Fruit fly (Drosophila melanogaster) whole organism, embryonic: ENCODE data around the gene jagn.
A peak's percentile ranks its signal among the peaks of the same experiment; 100 is the strongest.

ENCODE experiments used
- Aef1 ChIP-seq: fragments of 200-800 bp; sonication (Bioruptor generic); IDR thresholded peaks from 3 replicates; pipeline ENCODE4 v1.3.6; 2022; ENCODE audit warnings: missing biosample characterization, missing genetic modification characterization
- Bgb ChIP-seq: fragments of 200-800 bp; sonication (Bioruptor generic); IDR thresholded peaks from 2 replicates; pipeline ENCODE4 v1.3.6; 2022; ENCODE audit warnings: missing biosample characterization, missing genetic modification characterization; ENCODE audit not compliant: partially characterized antibody
- BtbVII ChIP-seq: fragments of 200-800 bp; sonication (Bioruptor generic); optimal IDR thresholded peaks from 3 replicates; lab custom pipeline; 2017; ENCODE audit warnings: missing biosample characterization, mild to moderate bottlenecking, missing genetic modification characterization
- Bteb2 ChIP-seq: fragments of 200-800 bp; sonication (Bioruptor generic); optimal IDR thresholded peaks from 2 replicates; lab custom pipeline; 2016; ENCODE audit warnings: missing biosample characterization, missing genetic modification characterization
- CG1024 ChIP-seq: fragments of 200-800 bp; sonication (Bioruptor generic); IDR thresholded peaks from 2 replicates; pipeline ENCODE4 v1.3.6; 2022; ENCODE audit warnings: missing biosample characterization, missing genetic modification characterization
- CG11695 ChIP-seq: fragments of 200-800 bp; sonication (Bioruptor generic); IDR thresholded peaks from 3 replicates; pipeline ENCODE4 v1.3.6; 2022; ENCODE audit warnings: missing biosample characterization, missing genetic modification characterization
- CG12155 ChIP-seq: fragments of 200-800 bp; sonication (Bioruptor generic); optimal IDR thresholded peaks from 3 replicates; lab custom pipeline; 2016; ENCODE audit warnings: missing biosample characterization, missing genetic modification characterization
- CG13296 ChIP-seq: fragments of 200-800 bp; sonication (Bioruptor generic); optimal IDR thresholded peaks from 3 replicates; lab custom pipeline; 2018; ENCODE audit warnings: missing biosample characterization, mild to moderate bottlenecking, missing genetic modification characterization
- CG14441 ChIP-seq: fragments of 200-800 bp; sonication (Bioruptor generic); IDR thresholded peaks from 2 replicates; pipeline ENCODE4 v1.3.6; 2022; ENCODE audit warnings: missing biosample characterization, missing genetic modification characterization
- CG15696 ChIP-seq: fragments of 200-800 bp; sonication (Bioruptor generic); optimal IDR thresholded peaks from 2 replicates; lab custom pipeline; 2019; ENCODE audit warnings: missing biosample characterization, mild to moderate bottlenecking, missing genetic modification characterization, moderate library complexity
- CG1603 ChIP-seq: fragments of 200-800 bp; sonication (Bioruptor generic); optimal IDR thresholded peaks from 2 replicates; lab custom pipeline; 2019; ENCODE audit warnings: missing biosample characterization, mild to moderate bottlenecking, missing genetic modification characterization, moderate library complexity
- CG18262 ChIP-seq: fragments of 200-800 bp; optimal IDR thresholded peaks from 3 replicates; lab custom pipeline; 2019; ENCODE audit warnings: missing biosample characterization, mild to moderate bottlenecking, missing genetic modification characterization, moderate library complexity
- CG2129 ChIP-seq: fragments of 200-800 bp; sonication (Bioruptor generic); IDR thresholded peaks from 2 replicates; pipeline ENCODE4 v1.3.6; 2022; ENCODE audit warnings: missing biosample characterization, missing genetic modification characterization; ENCODE audit not compliant: partially characterized antibody
- CG31224 ChIP-seq: fragments of 200-800 bp; sonication (Bioruptor generic); IDR thresholded peaks from 2 replicates; pipeline ENCODE4 v1.3.6; 2022; ENCODE audit warnings: missing biosample characterization, missing genetic modification characterization
- CG34224 ChIP-seq: fragments of 200-800 bp; sonication (Bioruptor generic); IDR thresholded peaks from 3 replicates; pipeline ENCODE4 v1.3.6; 2022; ENCODE audit warnings: missing biosample characterization, missing genetic modification characterization; ENCODE audit not compliant: partially characterized antibody
- CG3726 ChIP-seq: fragments of 200-800 bp; sonication (Bioruptor generic); IDR thresholded peaks from 3 replicates; pipeline ENCODE4, ENCODE4 v1.3.6; 2022; ENCODE audit warnings: missing biosample characterization, missing genetic modification characterization
- CG3838 ChIP-seq: fragments of 200-800 bp; sonication (Bioruptor generic); optimal IDR thresholded peaks from 3 replicates; lab custom pipeline; 2016; ENCODE audit warnings: missing biosample characterization, missing genetic modification characterization
- CG3847 ChIP-seq: fragments of 200-800 bp; sonication (Bioruptor generic); IDR thresholded peaks from 2 replicates; pipeline ENCODE4 v1.3.6; 2022; ENCODE audit warnings: missing biosample characterization, missing genetic modification characterization
- CG43689 ChIP-seq: fragments of 200-800 bp; sonication (Bioruptor generic); IDR thresholded peaks from 2 replicates; pipeline ENCODE4 v1.3.6; 2022; ENCODE audit warnings: missing biosample characterization, missing genetic modification characterization
- CG6254 ChIP-seq: fragments of 200-800 bp; sonication (Bioruptor generic); optimal IDR thresholded peaks from 3 replicates; lab custom pipeline; 2017; ENCODE audit warnings: mild to moderate bottlenecking, missing biosample characterization, missing genetic modification reagents, missing genetic modification characterization
- CG6683 ChIP-seq: fragments of 200-800 bp; sonication (Bioruptor generic); optimal IDR thresholded peaks from 2 replicates; lab custom pipeline; 2017; ENCODE audit warnings: missing biosample characterization, mild to moderate bottlenecking, missing genetic modification characterization, missing genetic modification reagents
- CG6765 ChIP-seq: fragments of 200-800 bp; sonication (Bioruptor generic); optimal IDR thresholded peaks from 3 replicates; lab custom pipeline; 2017; ENCODE audit warnings: missing biosample characterization, mild to moderate bottlenecking, missing genetic modification characterization
- CG6813 ChIP-seq: fragments of 200-800 bp; sonication (Bioruptor generic); optimal IDR thresholded peaks from 2 replicates; lab custom pipeline; 2017; ENCODE audit warnings: missing biosample characterization, missing genetic modification characterization, mild to moderate bottlenecking, moderate library complexity, missing genetic modification reagents
- CG9876 ChIP-seq: fragments of 200-800 bp; sonication (Bioruptor generic); optimal IDR thresholded peaks from 2 replicates; lab custom pipeline; 2016; ENCODE audit warnings: missing biosample characterization, missing genetic modification characterization
- Camta ChIP-seq: fragments of 200-800 bp; sonication (Bioruptor generic); optimal IDR thresholded peaks from 2 replicates; lab custom pipeline; 2016; ENCODE audit warnings: missing biosample characterization, missing genetic modification characterization
- Deaf1 ChIP-seq: fragments of 200-800 bp; optimal IDR thresholded peaks from 3 replicates; lab custom pipeline; 2019; ENCODE audit warnings: missing biosample characterization, mild to moderate bottlenecking, missing genetic modification characterization, moderate library complexity
- HLH3B ChIP-seq: fragments of 200-800 bp; sonication (Bioruptor generic); IDR thresholded peaks from 2 replicates; pipeline ENCODE4 v1.3.6; 2022; ENCODE audit warnings: missing biosample characterization, missing genetic modification characterization
- HLH54F ChIP-seq: fragments of 200-800 bp; sonication (Bioruptor generic); optimal IDR thresholded peaks from 3 replicates; lab custom pipeline; 2016; ENCODE audit warnings: missing biosample characterization, missing genetic modification characterization
- HmgD ChIP-seq: fragments of 200-800 bp; sonication (Bioruptor generic); optimal IDR thresholded peaks from 3 replicates; lab custom pipeline; 2016; ENCODE audit warnings: missing biosample characterization, missing genetic modification characterization
- Kr ChIP-seq: fragments of 200-800 bp; sonication (Bioruptor generic); optimal IDR thresholded peaks from 2 replicates; lab custom pipeline; 2017; ENCODE audit warnings: missing biosample characterization, mild to moderate bottlenecking, missing genetic modification characterization
- Lhr ChIP-seq: fragments of 200-800 bp; sonication (Bioruptor generic); optimal IDR thresholded peaks from 3 replicates; lab custom pipeline; 2017; ENCODE audit warnings: mild to moderate bottlenecking, missing biosample characterization, missing genetic modification reagents, missing genetic modification characterization
- Max ChIP-seq: fragments of 200-800 bp; sonication (Bioruptor generic); optimal IDR thresholded peaks from 2 replicates; lab custom pipeline; 2016; ENCODE audit warnings: missing biosample characterization, mild to moderate bottlenecking, missing genetic modification characterization
- Nf-YB ChIP-seq: fragments of 200-800 bp; sonication (Bioruptor generic); optimal IDR thresholded peaks from 3 replicates; lab custom pipeline; 2019; ENCODE audit warnings: missing biosample characterization, mild to moderate bottlenecking, missing genetic modification characterization, moderate library complexity
- Rx ChIP-seq: fragments of 200-800 bp; sonication (Bioruptor generic); IDR thresholded peaks from 2 replicates; pipeline ENCODE4 v1.3.6; 2022; ENCODE audit warnings: missing biosample characterization, missing genetic modification characterization
- bbx ChIP-seq: fragments of 200-800 bp; sonication (Bioruptor generic); IDR thresholded peaks from 2 replicates; pipeline ENCODE4 v1.3.6; 2022; ENCODE audit warnings: missing biosample characterization, missing genetic modification characterization; ENCODE audit not compliant: partially characterized antibody
- chif ChIP-seq, 2 experiments: fragments of 200-800 bp; sonication (Bioruptor generic); optimal IDR thresholded peaks; 3 replicates each; lab custom pipeline; 2016; ENCODE audit warnings: missing biosample characterization in 2 of 2, missing genetic modification characterization in 2 of 2
- dm ChIP-seq: fragments of 200-800 bp; sonication (Bioruptor generic); optimal IDR thresholded peaks from 3 replicates; lab custom pipeline; 2016; ENCODE audit warnings: missing biosample characterization, missing genetic modification characterization
- dmrt99B ChIP-seq: fragments of 200-800 bp; sonication (Bioruptor generic); optimal IDR thresholded peaks from 2 replicates; lab custom pipeline; 2018; ENCODE audit warnings: missing biosample characterization, mild to moderate bottlenecking, missing genetic modification characterization, moderate library complexity
- eve ChIP-seq, 2 experiments: fragments of >200 bp; optimal IDR thresholded peaks; 2 replicates each; lab custom pipeline; 2017; ENCODE audit warnings: missing biosample characterization in 2 of 2, missing genetic modification characterization in 2 of 2
- fd64A ChIP-seq: fragments of 200-800 bp; sonication (Bioruptor generic); optimal IDR thresholded peaks from 3 replicates; lab custom pipeline; 2018; ENCODE audit warnings: missing biosample characterization, mild to moderate bottlenecking, missing genetic modification characterization
- klu ChIP-seq: fragments of 200-800 bp; sonication (Bioruptor generic); IDR thresholded peaks from 2 replicates; pipeline ENCODE4 v1.3.6; 2022; ENCODE audit warnings: missing biosample characterization, missing genetic modification characterization
- luna ChIP-seq: fragments of 200-800 bp; sonication (Bioruptor generic); optimal IDR thresholded peaks from 2 replicates; lab custom pipeline; 2016; ENCODE audit warnings: missing biosample characterization, missing genetic modification characterization
- nerfin-1 ChIP-seq: fragments of 200-800 bp; sonication (Bioruptor generic); optimal IDR thresholded peaks from 3 replicates; lab custom pipeline; 2019; ENCODE audit warnings: missing biosample characterization, mild to moderate bottlenecking, missing genetic modification characterization, moderate library complexity
- rib ChIP-seq: fragments of 200-800 bp; sonication (Bioruptor generic); IDR thresholded peaks from 2 replicates; pipeline ENCODE4 v1.3.6; 2022; ENCODE audit warnings: missing biosample characterization, missing genetic modification characterization
- ro ChIP-seq: fragments of 200-800 bp; sonication (Bioruptor generic); IDR thresholded peaks from 2 replicates; pipeline ENCODE4 v1.3.6; 2022; ENCODE audit warnings: missing biosample characterization, missing genetic modification characterization
- salm ChIP-seq: fragments of 200-800 bp; sonication (Bioruptor generic); optimal IDR thresholded peaks from 2 replicates; lab custom pipeline; 2018; ENCODE audit warnings: missing biosample characterization, mild to moderate bottlenecking, missing genetic modification characterization
- so ChIP-seq: fragments of 200-800 bp; sonication (Bioruptor generic); IDR thresholded peaks from 3 replicates; pipeline ENCODE4 v1.3.6; 2022; ENCODE audit warnings: missing biosample characterization, missing genetic modification characterization
- sqz ChIP-seq: fragments of 200-800 bp; sonication (Bioruptor generic); optimal IDR thresholded peaks from 3 replicates; lab custom pipeline; 2018; ENCODE audit warnings: missing biosample characterization, mild to moderate bottlenecking, missing genetic modification characterization
- stwl ChIP-seq: fragments of 200-800 bp; sonication (Bioruptor generic); optimal IDR thresholded peaks from 3 replicates; lab custom pipeline; 2018; ENCODE audit warnings: missing biosample characterization, mild to moderate bottlenecking, missing genetic modification characterization, moderate library complexity
- tgo ChIP-seq: fragments of 200-800 bp; sonication (Bioruptor generic); IDR thresholded peaks from 3 replicates; pipeline ENCODE4 v1.3.6; 2022; ENCODE audit warnings: missing biosample characterization, missing genetic modification characterization
- zen2 ChIP-seq: fragments of 200-800 bp; sonication (Bioruptor generic); IDR thresholded peaks from 3 replicates; pipeline ENCODE4 v1.3.6; 2022; ENCODE audit warnings: missing biosample characterization, missing genetic modification characterization; ENCODE audit not compliant: partially characterized antibody

jagn gene

DNA sequence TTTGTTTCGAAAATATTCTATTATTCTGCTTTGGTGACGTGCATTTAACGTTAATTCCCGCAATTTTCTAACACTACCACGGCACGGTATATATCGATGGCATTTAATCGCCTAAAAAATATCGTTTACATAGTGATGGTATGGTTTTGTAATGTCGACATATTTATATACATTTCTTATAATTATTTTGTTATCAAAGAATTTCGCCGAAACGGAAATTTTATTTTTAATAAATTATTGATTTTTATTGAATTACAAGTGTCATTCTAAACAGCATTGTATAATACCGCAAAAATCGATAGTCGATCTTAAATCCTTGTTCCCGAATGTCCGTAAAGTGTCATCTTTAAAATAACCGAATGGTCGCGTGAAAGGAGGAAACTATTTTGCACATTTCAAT, 45.3 kb downstream of the jagn start, which contains the start of the genes Sec20 and dgrn (continued):
- TF ChIP-seq zen2 (GFP tag; lab: Robert Waterston, UW) (peak; percentile 90), HLH3B (GFP tag; lab: Robert Waterston, UW) (peak; percentile 61), Kr (GFP tag; lab: Kevin White, UChicago) (no peak), fd64A (GFP tag; lab: Kevin White, UChicago) (no peak), HLH54F (GFP tag; lab: Kevin White, UChicago) (peak; percentile 23), klu (GFP tag; lab: Robert Waterston, UW) (no peak; the same call in 1 of the 2 replicates), CG9876 (GFP tag; lab: Kevin White, UChicago) (no peak), BtbVII (GFP tag; lab: Kevin White, UChicago) (no peak), Bteb2 (peak; percentile 18), Aef1 (peak; percentile 52; the same call in 2 of the 3 replicates), ro (no peak), CG3847 (GFP tag; lab: Robert Waterston, UW) (peak; percentile 77), Lhr (GFP tag; lab: Kevin White, UChicago) (peak; percentile 50), CG15696 (tag; lab: Kevin White, UChicago) (peak; percentile 80), CG3838 (GFP tag; lab: Kevin White, UChicago) (no peak), stwl (tag; lab: Kevin White, UChicago) (peak; percentile 90), CG6683 (GFP tag; lab: Kevin White, UChicago) (no peak), Nf-YB (GFP tag; lab: Kevin White, UChicago) (no peak), so (GFP tag; lab: Robert Waterston, UW) (no peak; the same call in 2 of the 3 replicates), HmgD (no peak), luna (GFP tag; lab: Kevin White, UChicago) (no peak), CG6254 (no peak), nerfin-1 (tag; lab: Kevin White, UChicago) (peak; percentile 60), CG13296 (GFP tag; lab: Kevin White, UChicago) (peak; percentile 38), CG1024 (GFP tag; lab: Robert Waterston, UW) (no peak), bbx (GFP tag; lab: Robert Waterston, UW) (peak; percentile 94), dm (GFP tag; lab: Kevin White, UChicago) (peak; percentile 48), rib (GFP tag; lab: Robert Waterston, UW) (no peak), tgo (peak; percentile 51), CG43689 (GFP tag; lab: Robert Waterston, UW) (no peak), CG3726 (no peak), dmrt99B (tag; lab: Kevin White, UChicago) (no peak), CG18262 (peak; percentile 72), CG2129 (GFP tag; lab: Robert Waterston, UW) (peak; percentile 84), Rx (GFP tag; lab: Robert Waterston, UW) (0 out of 2 replicates have a peak, but pooled peaks have one; percentile 25), salm (no peak), CG14441 (GFP tag; lab: Robert Waterston, UW) (no peak), CG1603 (tag; lab: Kevin White, UChicago) (peak; percentile 41), eve (GFP tag; optimal IDR thresholded peaks at IDR 0.05; lab: Kevin White, UChicago) (no peak), Deaf1 (tag; lab: Kevin White, UChicago) (peak; percentile 63), CG6813 (GFP tag; lab: Kevin White, UChicago) (no peak), CG34224 (GFP tag; lab: Robert Waterston, UW) (peak; percentile 90), Camta (GFP tag; lab: Kevin White, UChicago) (no peak), Bgb (peak; percentile 95), chif (GFP tag; optimal IDR thresholded peaks at IDR 0.05; lab: Kevin White, UChicago) (no peak), CG31224 (GFP tag; lab: Robert Waterston, UW) (0 out of 2 replicates have a peak, but pooled peaks have one; percentile 28), Max (peak; percentile 74), sqz (GFP tag; lab: Kevin White, UChicago) (peak; percentile 15), CG11695 (GFP tag; lab: Robert Waterston, UW) (0 out of 3 replicates have a peak, but pooled peaks have one; percentile 19), CG6765 (GFP tag; lab: Kevin White, UChicago) (peak; percentile 9), CG12155 (GFP tag; lab: Kevin White, UChicago) (peak; percentile 75)
